Worm (Caenorhabditis elegans) whole organism, L3 larva: ENCODE results near the gene srx-59.

Source experiments
- ceh-82 ChIP-seq: fragments of 150-350 bp; optimal IDR thresholded peaks from 2 replicates; lab custom pipeline; 2014; ENCODE audit warnings: missing biosample characterization, missing genetic modification characterization
- elt-3 ChIP-seq, 3 experiments: fragments of 150-350 bp in 1 of 3; sonication (generic microtip) in 2 of 3; optimal IDR thresholded peaks; 2 replicates in 2 of 3; 4 replicates in 1 of 3; lab custom pipeline; 2014 to 2017; ENCODE audit warnings: missing biosample characterization in 3 of 3, missing genetic modification characterization in 3 of 3
- lin-15B ChIP-seq: fragments of 150-350 bp; optimal IDR thresholded peaks from 2 replicates; lab custom pipeline; 2014; ENCODE audit warnings: missing biosample characterization, missing genetic modification characterization
- lin-39 ChIP-seq: fragments of 150-350 bp; optimal IDR thresholded peaks from 2 replicates; lab custom pipeline; 2018; ENCODE audit warnings: missing biosample characterization, missing genetic modification reagents, missing genetic modification characterization
- nhr-11 ChIP-seq: fragments of 150-350 bp; optimal IDR thresholded peaks from 2 replicates; lab custom pipeline; 2014; ENCODE audit warnings: missing biosample characterization, missing genetic modification characterization
- nhr-76 ChIP-seq: fragments of 150-350 bp; sonication (generic microtip); optimal IDR thresholded peaks from 5 replicates; lab custom pipeline; 2014; ENCODE audit warnings: missing biosample characterization, missing genetic modification characterization
- pqm-1 ChIP-seq: fragments of 150-350 bp; optimal IDR thresholded peaks from 2 replicates; lab custom pipeline; 2017; ENCODE audit warnings: missing biosample characterization, missing genetic modification characterization, inconsistent platforms
- sea-2 ChIP-seq: fragments of 150-350 bp; sonication (generic microtip); optimal IDR thresholded peaks from 4 replicates; lab custom pipeline; 2014; ENCODE audit warnings: missing biosample characterization, missing genetic modification reagents, missing genetic modification characterization
- unc-62 ChIP-seq: fragments of 150-350 bp; sonication (generic microtip); optimal IDR thresholded peaks from 4 replicates; lab custom pipeline; 2014; ENCODE audit warnings: missing biosample characterization, missing genetic modification reagents, missing genetic modification characterization

ce11 chrV:6971567-6971966, at the start of gene srx-59:
- TF ChIP-seq elt-3 (tag; optimal IDR thresholded peaks at IDR 0.05; lab: Kevin White, UChicago) (no peak), ceh-82 (no peak), lin-39 (no peak), pqm-1 (tag; lab: Kevin White, UChicago) (no peak), lin-15B (tag; lab: Kevin White, UChicago) (no peak), nhr-11 (tag; lab: Kevin White, UChicago) (no peak), nhr-76 (tag; lab: Kevin White, UChicago) (no peak), sea-2 (GFP tag; lab: Kevin White, UChicago) (no peak), unc-62 (no peak)
